Worm (Caenorhabditis elegans): ENCODE results near the gene pals-27.

The pals-27 gene

ce11 chrIII:4335614-4336013, 45.8 kb upstream of the pals-27 start (continued):
- no peak for TF ChIP-seq lin-38 (GFP tag; IDR thresholded peaks at IDR 0.05)
- peak; percentile 74 for TF ChIP-seq hmg-1.1 (GFP tag; IDR thresholded peaks at IDR 0.05)
- no peak for TF ChIP-seq ceh-28 (tag; optimal IDR thresholded peaks at IDR 0.05)
- no peak for TF ChIP-seq mxl-2 (GFP tag; conservative IDR thresholded peaks at IDR 0.05)
- peak in 1 of 2 experiments; percentile 42 for TF ChIP-seq unc-62 (GFP tag; optimal IDR thresholded peaks at IDR 0.05 in 1 of 2)
- no peak for TF ChIP-seq unc-62 (tag; optimal IDR thresholded peaks at IDR 0.05)
- TF ChIP-seq zag-1 (tag; optimal IDR thresholded peaks at IDR 0.05): no peak
- TF ChIP-seq mes-2 (tag; optimal IDR thresholded peaks at IDR 0.05; ENCODE audit: poor library complexity, severe bottlenecking): peak; percentile 26
- no peak for TF ChIP-seq saeg-2 (GFP tag; IDR thresholded peaks at IDR 0.05)
- no peak for TF ChIP-seq aly-2 (tag; optimal IDR thresholded peaks at IDR 0.05)
- TF ChIP-seq gei-8 (GFP tag; optimal IDR thresholded peaks at IDR 0.05): no peak
- TF ChIP-seq ceh-32 (tag; optimal IDR thresholded peaks at IDR 0.05; ENCODE audit: poor library complexity): no peak
- no peak for TF ChIP-seq ceh-82 (tag; optimal IDR thresholded peaks at IDR 0.05)
- TF ChIP-seq attf-4 (tag; optimal IDR thresholded peaks at IDR 0.05): no peak
- peak; percentile 51; the same call in 1 of the 2 replicates for TF ChIP-seq egl-43 (GFP tag; IDR thresholded peaks at IDR 0.05)
- no peak for TF ChIP-seq F37D6.2 (tag; optimal IDR thresholded peaks at IDR 0.05)
- no peak for TF ChIP-seq nhr-11 (tag; optimal IDR thresholded peaks at IDR 0.05)
- TF ChIP-seq F44E2.7 (GFP tag; IDR thresholded peaks at IDR 0.05): no peak
- peak; percentile 17 to 35 for TF ChIP-seq lsy-2 (tag; optimal IDR thresholded peaks at IDR 0.05)
- TF ChIP-seq tra-1 (GFP tag; IDR thresholded peaks at IDR 0.05): no peak
- no peak for TF ChIP-seq dpl-1 (GFP tag; optimal IDR thresholded peaks at IDR 0.05)
- no peak for TF ChIP-seq nhr-41 (GFP tag; IDR thresholded peaks at IDR 0.05)
- no peak for TF ChIP-seq lim-7 (GFP tag; IDR thresholded peaks at IDR 0.05)
- no peak for TF ChIP-seq F26F4.8 (GFP tag; conservative IDR thresholded peaks at IDR 0.05)
- TF ChIP-seq zfp-3 (GFP tag; conservative IDR thresholded peaks at IDR 0.05): no peak
- TF ChIP-seq T20F7.1 (GFP tag; optimal IDR thresholded peaks at IDR 0.05): no peak
- TF ChIP-seq hlh-30 (tag; optimal IDR thresholded peaks at IDR 0.05; ENCODE audit: insufficient read depth): no peak
- TF ChIP-seq ZK546.5 (tag; optimal IDR thresholded peaks at IDR 0.05): no peak
- no peak for TF ChIP-seq ces-1 (GFP tag; optimal IDR thresholded peaks at IDR 0.05)
- TF ChIP-seq nhr-102 (tag; optimal IDR thresholded peaks at IDR 0.05): no peak
- no peak for TF ChIP-seq Y48G9A.11 (GFP tag; IDR thresholded peaks at IDR 0.05)
- no peak for TF ChIP-seq lir-3 (tag; optimal IDR thresholded peaks at IDR 0.05)
- TF ChIP-seq fos-1 (tag; optimal IDR thresholded peaks at IDR 0.05): no peak
- TF ChIP-seq nhr-42 (GFP tag; IDR thresholded peaks at IDR 0.05): no peak
- TF ChIP-seq set-16 (GFP tag; IDR thresholded peaks at IDR 0.05): peak; percentile 42; the same call in 1 of the 2 replicates
- TF ChIP-seq ceh-44 (GFP tag; IDR thresholded peaks at IDR 0.05): no peak
- no peak for TF ChIP-seq snpc-1.2 (GFP tag; IDR thresholded peaks at IDR 0.05)
- TF ChIP-seq lin-13 (GFP tag; optimal IDR thresholded peaks at IDR 0.05): no peak
- no peak for TF ChIP-seq ztf-7 (tag; optimal IDR thresholded peaks at IDR 0.05)
- TF ChIP-seq rbr-2 (tag; optimal IDR thresholded peaks at IDR 0.05): peak; percentile 54

DNA sequence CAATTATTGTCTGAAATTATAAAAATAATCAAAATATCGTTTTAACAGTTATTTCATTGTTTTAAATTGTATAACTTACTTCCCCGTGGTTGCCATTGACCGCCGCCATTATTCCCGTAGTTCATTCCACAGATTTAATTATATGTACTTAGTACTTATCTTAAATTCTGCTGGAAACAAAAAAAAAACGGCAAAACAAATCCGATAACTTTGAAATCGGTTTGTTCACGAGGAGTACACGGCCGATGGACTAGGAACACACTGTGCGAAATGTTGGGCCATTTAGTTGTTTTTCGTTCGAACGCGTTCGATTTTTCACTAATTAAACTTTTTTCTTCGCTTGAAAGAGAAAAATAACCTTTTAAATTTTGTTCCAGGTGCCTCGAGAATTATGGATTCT, 38.4 kb upstream of the pals-27 start, which contains the start of the genes B0285.3 and lcmt-1:
TSS of gene B0285.3 (minus strand) at position 267 of the 400 bp plus-strand sequence.
TSS of gene lcmt-1 (plus strand) at position 377 of the 400 bp plus-strand sequence.
- TF ChIP-seq dmd-9 (GFP tag; IDR thresholded peaks at IDR 0.05) (no peak), hif-1 (tag; optimal IDR thresholded peaks at IDR 0.05) (peak in 1 of 2 experiments; percentile 70), dpl-1 (GFP tag; optimal IDR thresholded peaks at IDR 0.05) (peak; percentile 55), ZK337.2 (GFP tag; IDR thresholded peaks at IDR 0.05) (peak; percentile 60; the same call in 1 of the 2 replicates), mes-2 (tag; optimal IDR thresholded peaks at IDR 0.05; ENCODE audit: poor library complexity, severe bottlenecking) (peak; percentile 94), lsy-2 (tag; optimal IDR thresholded peaks at IDR 0.05) (peak in 1 of 2 experiments; percentile 66), unc-130 (GFP tag; optimal IDR thresholded peaks at IDR 0.05) (peak; percentile 72), nhr-11 (tag; optimal IDR thresholded peaks at IDR 0.05) (no peak), cey-2 (tag; optimal IDR thresholded peaks at IDR 0.05; ENCODE audit: borderline replicate concordance, insufficient read depth) (no peak), T20F7.1 (GFP tag; optimal IDR thresholded peaks at IDR 0.05) (no peak), aha-1 (tag) (peak; percentile 72), unc-62 (GFP tag; optimal IDR thresholded peaks at IDR 0.05 in 1 of 2) (peak in 1 of 2 experiments; percentile 84), unc-62 (tag; optimal IDR thresholded peaks at IDR 0.05) (no peak), spr-3 (GFP tag; optimal IDR thresholded peaks at IDR 0.05) (no peak)
